Worm (Caenorhabditis elegans): Measurements from ENCODE around the gene F39G3.3.

The F39G3.3 gene

ce11 chrV:4754123-4754522 lies 22.4 kb downstream of the F39G3.3 start, which contains the start of gene hil-4:
Gene hil-4, plus strand, starts transcription at chrV:4754313.
- TF ChIP-seq dpl-1 (GFP tag; optimal IDR thresholded peaks at IDR 0.05) (peak in 1 of 3 experiments; percentile 18), efl-1 (optimal IDR thresholded peaks at IDR 0.05) (peak in 1 of 2 experiments; percentile 21), efl-1 (GFP tag; optimal IDR thresholded peaks at IDR 0.05 in 1 of 2) (no peak), nhr-12 (tag; optimal IDR thresholded peaks at IDR 0.05) (no peak), nhr-47 (tag; optimal IDR thresholded peaks at IDR 0.05) (no peak), efl-3 (GFP tag; optimal IDR thresholded peaks at IDR 0.05) (no peak), ztf-11 (tag; optimal IDR thresholded peaks at IDR 0.05) (no peak), ztf-4 (tag; optimal IDR thresholded peaks at IDR 0.05) (no peak)

- TF ChIP-seq skn-1 (tag; optimal IDR thresholded peaks at IDR 0.05) (no peak), jun-1 (tag; optimal IDR thresholded peaks at IDR 0.05) (no peak), alr-1 (tag; optimal IDR thresholded peaks at IDR 0.05; ENCODE audit: borderline replicate concordance) (no peak), fkh-4 (tag; optimal IDR thresholded peaks at IDR 0.05; ENCODE audit: borderline replicate concordance) (no peak), ceh-8 (GFP tag; optimal IDR thresholded peaks at IDR 0.05) (no peak), lin-35 (GFP tag; optimal IDR thresholded peaks at IDR 0.05) (no peak), ztf-11 (tag; optimal IDR thresholded peaks at IDR 0.05) (no peak), lir-3 (tag; optimal IDR thresholded peaks at IDR 0.05; ENCODE audit: poor library complexity) (no peak)
Observed at ce11 chrV:4754684-4755211, 23.0 kb downstream of the F39G3.3 start.

DNA sequence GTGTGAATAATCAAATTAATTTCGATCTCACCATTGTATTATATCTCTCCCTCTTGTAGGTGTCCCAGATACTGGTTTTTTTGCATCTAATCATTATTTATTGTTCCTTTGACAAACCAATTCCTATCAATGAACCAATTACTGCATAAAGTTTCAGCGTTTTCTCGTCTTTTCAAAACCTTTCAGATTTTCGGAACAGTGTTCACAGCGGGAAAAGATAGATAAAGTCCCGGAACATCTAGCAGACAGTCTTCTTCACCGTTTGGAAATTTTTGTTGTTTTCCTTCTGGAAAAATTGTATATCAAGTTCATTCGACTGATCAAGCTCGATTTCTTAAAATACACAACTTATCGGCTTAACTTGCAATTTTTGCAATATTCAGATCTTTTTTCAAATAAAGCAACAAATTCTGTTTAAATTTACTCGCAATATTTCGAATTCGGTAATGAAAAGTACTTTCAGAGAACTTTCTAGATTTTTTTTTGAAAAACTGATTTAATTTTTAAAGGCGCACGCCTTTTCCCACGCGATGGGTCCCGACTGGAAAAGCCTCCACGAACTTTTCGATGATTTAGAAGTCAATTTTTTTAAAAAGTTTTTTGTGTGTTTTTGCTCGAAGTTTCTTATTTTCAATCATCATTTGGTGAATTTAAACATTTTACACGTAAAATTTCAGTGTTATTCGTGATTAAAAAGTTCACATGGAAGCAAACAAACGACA lies 23.8 kb downstream of the F39G3.3 start, which contains the start of gene pgl-3:
TSS of gene pgl-3 (plus strand) at position 672 of the 722 bp plus-strand sequence.
- TF ChIP-seq nhr-47 (tag; optimal IDR thresholded peaks at IDR 0.05) (no peak), zag-1 (tag; optimal IDR thresholded peaks at IDR 0.05) (no peak), nhr-71 (tag; optimal IDR thresholded peaks at IDR 0.05) (no peak), efl-1 (optimal IDR thresholded peaks at IDR 0.05) (peak in 1 of 2 experiments; percentile 14), efl-1 (GFP tag; optimal IDR thresholded peaks at IDR 0.05 in 1 of 2) (no peak)

ce11 chrV:4758019-4758418 lies 26.3 kb downstream of the F39G3.3 start:
- no peak for TF ChIP-seq grh-1 (GFP tag; IDR thresholded peaks at IDR 0.05)
- no peak for TF ChIP-seq elt-2 (tag; optimal IDR thresholded peaks at IDR 0.05)
- no peak for TF ChIP-seq fkh-10 (GFP tag; optimal IDR thresholded peaks at IDR 0.05)
- no peak for TF ChIP-seq hlh-17 (GFP tag; optimal IDR thresholded peaks at IDR 0.05; ENCODE audit: borderline replicate concordance)
- TF ChIP-seq vab-15 (tag; optimal IDR thresholded peaks at IDR 0.05), result no peak
- TF ChIP-seq fos-1 (tag; optimal IDR thresholded peaks at IDR 0.05), result no peak
- no peak for TF ChIP-seq lin-14 (GFP tag; optimal IDR thresholded peaks at IDR 0.05)
- no peak for TF ChIP-seq egl-27 (tag; optimal IDR thresholded peaks at IDR 0.05)
- TF ChIP-seq rnt-1 (tag; optimal IDR thresholded peaks at IDR 0.05), result no peak
- TF ChIP-seq sox-4 (tag; optimal IDR thresholded peaks at IDR 0.05), result no peak
- TF ChIP-seq nhr-76 (tag; optimal IDR thresholded peaks at IDR 0.05), result no peak
- no peak for TF ChIP-seq fkh-8 (tag; optimal IDR thresholded peaks at IDR 0.05)
- TF ChIP-seq mdl-1 (tag; optimal IDR thresholded peaks at IDR 0.05), result no peak

ce11 chrV:4758540-4758939 lies 26.8 kb downstream of the F39G3.3 start:
- TF ChIP-seq unc-98 (GFP tag; IDR thresholded peaks at IDR 0.05) (no peak), fos-1 (tag; optimal IDR thresholded peaks at IDR 0.05) (no peak), fkh-8 (tag; optimal IDR thresholded peaks at IDR 0.05) (no peak), lin-35 (GFP tag; optimal IDR thresholded peaks at IDR 0.05) (no peak), Y116A8C.19 (tag; optimal IDR thresholded peaks at IDR 0.05; ENCODE audit: borderline replicate concordance) (no peak), tbx-2 (tag; optimal IDR thresholded peaks at IDR 0.05) (no peak), ama-1 (optimal IDR thresholded peaks at IDR 0.05) (no peak), sup-37 (GFP tag; optimal IDR thresholded peaks at IDR 0.05) (no peak), lin-15B (tag; optimal IDR thresholded peaks at IDR 0.05) (no peak), sox-4 (tag; optimal IDR thresholded peaks at IDR 0.05) (no peak), zag-1 (tag; optimal IDR thresholded peaks at IDR 0.05) (no peak), sptf-1 (tag; optimal IDR thresholded peaks at IDR 0.05) (no peak), snpc-4 (tag; optimal IDR thresholded peaks at IDR 0.05) (no peak), elt-3 (tag; optimal IDR thresholded peaks at IDR 0.05) (no peak), aly-2 (tag; optimal IDR thresholded peaks at IDR 0.05) (no peak), fkh-10 (GFP tag; optimal IDR thresholded peaks at IDR 0.05) (no peak), nhr-85 (tag) (no peak), skn-1 (tag; optimal IDR thresholded peaks at IDR 0.05) (no peak), lir-3 (tag; optimal IDR thresholded peaks at IDR 0.05; ENCODE audit: poor library complexity) (no peak), nhr-76 (tag; optimal IDR thresholded peaks at IDR 0.05) (no peak)
